Worm (Caenorhabditis elegans) whole organism, late embryonic: ENCODE results near the gene tars-1.

Experiments
- C08G9.2 ChIP-seq: sonication (generic microtip); optimal IDR thresholded peaks from 2 replicates; lab custom pipeline; 2016; ENCODE audit warnings: mild to moderate bottlenecking, missing genetic modification characterization, moderate library complexity, missing compliant biosample characterization
- ama-1 ChIP-seq: fragments of 150-350 bp; optimal IDR thresholded peaks from 2 replicates; lab custom pipeline; 2014
- ceh-6 ChIP-seq: fragments of 200-800 bp; sonication (Bioruptor generic); optimal IDR thresholded peaks from 2 replicates; lab custom pipeline; 2018; ENCODE audit warnings: mild to moderate bottlenecking, missing genetic modification characterization, missing compliant biosample characterization
- dve-1 ChIP-seq: sonication (generic microtip); optimal IDR thresholded peaks from 2 replicates; lab custom pipeline; 2017; ENCODE audit warnings: antibody characterized with exemption, mild to moderate bottlenecking, missing genetic modification characterization, missing compliant biosample characterization
- ets-4 ChIP-seq: sonication (generic microtip); optimal IDR thresholded peaks from 2 replicates; lab custom pipeline; 2016; ENCODE audit warnings: missing genetic modification characterization, missing compliant biosample characterization
- pax-1 ChIP-seq: fragments of 150-350 bp; optimal IDR thresholded peaks from 2 replicates; lab custom pipeline; 2014; ENCODE audit warnings: missing biosample characterization, missing genetic modification characterization
- pha-2 ChIP-seq: sonication (generic microtip); optimal IDR thresholded peaks from 2 replicates; lab custom pipeline; 2017; ENCODE audit warnings: mild to moderate bottlenecking, missing genetic modification characterization, missing compliant biosample characterization
- unc-3 ChIP-seq, 2 experiments: fragments of 200-800 bp in 1 of 2; sonication (Bioruptor generic) in 1 of 2; sonication (generic microtip) in 1 of 2; conservative IDR thresholded peaks in 1 of 2; optimal IDR thresholded peaks in 1 of 2; 2 replicates each; pipeline versions ENCODE4 v1.3.6 to Lab custom; 2016 to 2022; ENCODE audit warnings: missing compliant biosample characterization in 2 of 2, missing genetic modification characterization in 2 of 2, missing genetic modification reagents in 1 of 2
- unc-42 ChIP-seq: sonication (generic microtip); optimal IDR thresholded peaks from 2 replicates; lab custom pipeline; 2016; ENCODE audit warnings: missing genotype, missing genetic modification characterization, missing compliant biosample characterization
- unc-55 ChIP-seq: sonication (generic microtip); optimal IDR thresholded peaks from 2 replicates; lab custom pipeline; 2017; ENCODE audit warnings: missing biosample characterization, missing genetic modification reagents, missing genetic modification characterization
- ztf-16 ChIP-seq: sonication (generic microtip); optimal IDR thresholded peaks from 2 replicates; lab custom pipeline; 2017; ENCODE audit warnings: missing genetic modification characterization, missing compliant biosample characterization

DNA sequence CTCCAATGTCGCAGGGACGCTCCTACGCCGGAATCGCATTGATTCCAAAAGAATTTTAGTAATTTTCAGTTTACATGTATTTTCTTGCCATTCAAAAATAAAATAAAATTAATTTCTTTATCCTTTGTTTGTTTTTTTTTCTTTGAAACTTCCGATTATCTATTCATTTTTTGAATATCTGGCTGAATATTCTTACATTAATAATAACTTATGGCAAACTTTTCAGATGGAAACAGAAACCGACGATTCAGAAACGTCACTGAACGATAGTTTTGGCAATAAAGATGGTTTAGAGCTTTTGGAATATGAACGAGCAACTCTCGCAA, 451 bp upstream of the tars-1 start, which contains the start of gene xpf-1:
- TF ChIP-seq dve-1 = no peak
- no peak for TF ChIP-seq ama-1 (lab: Kevin White, UChicago)
- TF ChIP-seq ceh-6 (GFP tag; lab: Kevin White, UChicago) = no peak
- TF ChIP-seq ztf-16 = no peak
- TF ChIP-seq pha-2 = no peak
- no peak for TF ChIP-seq pax-1 (tag; lab: Kevin White, UChicago)
- no peak for TF ChIP-seq ets-4 (tag; lab: Kevin White, UChicago)
- TF ChIP-seq C08G9.2 (tag; lab: Kevin White, UChicago) = no peak
- TF ChIP-seq unc-55 = no peak
- no peak for TF ChIP-seq unc-3 (GFP tag; conservative IDR thresholded peaks at IDR 0.05; lab: Robert Waterston, UW)
- no peak for TF ChIP-seq unc-3 (tag; optimal IDR thresholded peaks at IDR 0.05; lab: Kevin White, UChicago)
- TF ChIP-seq unc-42 = no peak
